Fruit fly (Drosophila melanogaster) whole organism, wandering third instar larva: Measurements from ENCODE around the gene Loxl1.

Source experiments
- Abd-B ChIP-seq: fragments of >200 bp; optimal IDR thresholded peaks from 2 replicates; lab custom pipeline; 2017; ENCODE audit warnings: missing biosample characterization, missing genetic modification characterization
- Dfd ChIP-seq: fragments of >200 bp; optimal IDR thresholded peaks from 2 replicates; lab custom pipeline; 2017; ENCODE audit warnings: missing biosample characterization, missing genetic modification characterization
- Dif ChIP-seq: fragments of 200-275, 200-300 bp; sonication (Bioruptor generic); optimal IDR thresholded peaks from 2 replicates; lab custom pipeline; 2018; ENCODE audit warnings: missing biosample characterization, missing genetic modification characterization; ENCODE audit not compliant: partially characterized antibody
- GATAd ChIP-seq: sonication (Bioruptor generic); optimal IDR thresholded peaks from 2 replicates; lab custom pipeline; 2016; ENCODE audit warnings: missing biosample characterization, missing genetic modification characterization
- Hnf4 ChIP-seq: fragments of 200-800 bp; sonication (Bioruptor generic); optimal IDR thresholded peaks from 2 replicates; lab custom pipeline; 2016; ENCODE audit warnings: missing biosample characterization, mild to moderate bottlenecking, missing genetic modification characterization
- brk ChIP-seq: fragments of 200-800 bp; sonication (Bioruptor generic); optimal IDR thresholded peaks from 2 replicates; lab custom pipeline; 2016; ENCODE audit warnings: missing biosample characterization, mild to moderate bottlenecking, missing genetic modification characterization
- dsf ChIP-seq: sonication (Bioruptor generic); optimal IDR thresholded peaks from 2 replicates; lab custom pipeline; 2016; ENCODE audit warnings: missing biosample characterization, missing genetic modification characterization, borderline replicate concordance
- h ChIP-seq: fragments of 200-800 bp; sonication (Bioruptor generic); optimal IDR thresholded peaks from 3 replicates; lab custom pipeline; 2016; ENCODE audit warnings: missing biosample characterization, mild to moderate bottlenecking, missing genetic modification characterization
- psq ChIP-seq: fragments of 200-800 bp; sonication (Bioruptor generic); optimal IDR thresholded peaks from 3 replicates; lab custom pipeline; 2017; ENCODE audit warnings: missing biosample characterization, mild to moderate bottlenecking, missing genetic modification characterization, moderate library complexity
- rgr ChIP-seq: fragments of 200-800 bp; sonication (Bioruptor generic); optimal IDR thresholded peaks from 3 replicates; lab custom pipeline; 2016; ENCODE audit warnings: missing biosample characterization, mild to moderate bottlenecking, missing genetic modification characterization
- sv ChIP-seq: fragments of 200-800 bp; sonication (Bioruptor generic); optimal IDR thresholded peaks from 3 replicates; lab custom pipeline; 2016; ENCODE audit warnings: missing biosample characterization, missing genetic modification characterization
- usp ChIP-seq: fragments of >200 bp; optimal IDR thresholded peaks from 2 replicates; lab custom pipeline; 2017; ENCODE audit warnings: missing biosample characterization, missing genetic modification characterization

- TF ChIP-seq Abd-B (GFP tag; lab: Kevin White, UChicago) (no peak), GATAd (GFP tag; lab: Kevin White, UChicago) (no peak), Hnf4 (GFP tag; lab: Kevin White, UChicago) (no peak), psq (GFP tag; lab: Kevin White, UChicago) (no peak), rgr (GFP tag; lab: Kevin White, UChicago) (no peak), h (no peak), usp (no peak), Dif (GFP tag; lab: Kevin White, UChicago) (no peak), dsf (GFP tag; lab: Kevin White, UChicago) (no peak), brk (no peak), sv (no peak), Dfd (no peak)
Observed at dm6 chr3R:31483060-31483459, 23.4 kb upstream of the Loxl1 start.
